Worm (Caenorhabditis elegans): ENCODE results near the gene F53C3.11.

DNA sequence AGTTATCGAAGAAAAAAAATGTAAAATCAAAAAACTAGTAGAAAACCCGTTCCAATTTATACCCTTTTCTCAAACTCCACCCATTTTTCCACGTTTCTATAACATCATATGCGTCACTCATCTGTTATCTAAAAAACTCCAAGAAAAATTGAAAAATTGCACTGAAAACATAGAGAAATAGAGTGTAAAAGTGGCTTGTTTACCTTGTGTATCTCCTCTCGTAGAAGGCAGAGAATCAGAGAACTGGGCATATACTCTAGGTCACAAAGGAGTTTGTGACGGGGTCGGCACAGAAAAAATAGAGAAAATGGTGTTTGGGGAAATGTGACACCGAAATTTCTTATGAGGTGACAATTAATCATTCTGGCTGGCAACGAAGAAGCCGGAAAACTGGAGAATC, 4.8 kb upstream of the F53C3.11 start:
- no peak for TF ChIP-seq tbx-2 (tag; optimal IDR thresholded peaks at IDR 0.05)
- TF ChIP-seq rnt-1 (tag; optimal IDR thresholded peaks at IDR 0.05), result no peak
- no peak for TF ChIP-seq sox-4 (tag; optimal IDR thresholded peaks at IDR 0.05)
- TF ChIP-seq hlh-4 (tag; optimal IDR thresholded peaks at IDR 0.05), result no peak

Measured in whole organism, L1 larva.